Fruit fly (Drosophila melanogaster): Measurements from ENCODE around the gene CG5984.

CG5984 gene

DNA sequence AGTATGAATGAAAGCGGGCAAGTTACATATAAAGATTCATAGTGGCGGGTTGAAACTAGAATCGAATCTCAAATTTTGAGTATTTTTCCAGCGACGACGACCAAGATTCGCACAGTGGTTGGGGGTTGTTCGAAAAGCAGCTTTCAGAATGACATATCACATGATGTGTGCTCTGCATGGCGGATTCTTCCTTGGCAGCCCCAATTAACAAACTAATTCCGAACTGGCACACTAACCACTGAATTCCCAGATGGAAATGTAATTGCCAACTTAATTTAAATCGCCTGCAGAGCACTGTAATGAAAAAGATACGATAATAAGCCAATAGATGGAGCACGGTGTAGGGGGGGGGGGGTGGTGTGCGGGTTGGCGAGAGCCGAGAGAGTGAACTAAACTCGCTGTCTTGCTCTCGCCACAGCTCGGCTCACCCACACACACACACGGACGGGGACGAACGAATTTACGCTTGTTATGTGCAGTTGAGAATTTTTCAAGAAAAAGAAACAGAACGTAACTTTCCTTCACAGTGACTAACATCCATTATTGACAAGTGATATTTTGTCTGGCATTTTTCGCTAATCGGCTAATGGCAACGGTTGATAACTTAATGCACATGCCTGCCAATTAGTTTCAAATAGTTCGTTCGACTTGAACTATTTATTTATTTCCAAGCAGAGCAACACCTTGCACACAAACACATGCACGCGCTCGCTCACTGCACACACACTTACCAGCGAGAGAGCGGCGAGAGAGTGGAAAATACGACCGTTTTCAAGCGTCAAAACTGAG lies 33.4 kb upstream of the CG5984 start (continued):
- TF ChIP-seq CG4424 (GFP tag; optimal IDR thresholded peaks at IDR 0.05) (peak; percentile 94), pan (optimal IDR thresholded peaks at IDR 0.05) (no peak), pan (GFP tag; optimal IDR thresholded peaks at IDR 0.05 in 1 of 2, IDR thresholded peaks at IDR 0.05 in 1 of 2) (peak in 1 of 2 experiments; percentile 98), Rfx (GFP tag; IDR thresholded peaks at IDR 0.05) (peak; percentile 98), chif (GFP tag; optimal IDR thresholded peaks at IDR 0.05) (peak; percentile 94), Nf-YA (GFP tag; IDR thresholded peaks at IDR 0.05) (peak; percentile 92), CG2129 (GFP tag; IDR thresholded peaks at IDR 0.05; ENCODE audit: partially characterized antibody) (no peak), Hr3 (GFP tag; optimal IDR thresholded peaks at IDR 0.05) (peak; percentile 89), mam (GFP tag; optimal IDR thresholded peaks at IDR 0.05) (peak; percentile 96), salm (tag; optimal IDR thresholded peaks at IDR 0.05) (peak; percentile 89), pho (GFP tag; optimal IDR thresholded peaks at IDR 0.05) (peak; percentile 94), Bgb (GFP tag; IDR thresholded peaks at IDR 0.05; ENCODE audit: partially characterized antibody) (peak; percentile 82), disco-r (GFP tag; optimal IDR thresholded peaks at IDR 0.05) (peak; percentile 89), CG31388 (GFP tag; optimal IDR thresholded peaks at IDR 0.05) (peak; percentile 80), ato (GFP tag; IDR thresholded peaks at IDR 0.05; ENCODE audit: partially characterized antibody) (0 out of 2 replicates have a peak, but pooled peaks have one; percentile 12), lilli (GFP tag; optimal IDR thresholded peaks at IDR 0.05) (peak; percentile 98), CG4328 (GFP tag; optimal IDR thresholded peaks at IDR 0.05) (peak; percentile 68), CG15269 (tag; optimal IDR thresholded peaks at IDR 0.05) (peak; percentile 97), CG17359 (tag; optimal IDR thresholded peaks at IDR 0.05) (peak; percentile 96), sr (GFP tag; IDR thresholded peaks at IDR 0.05) (peak; percentile 90), gsb (GFP tag; IDR thresholded peaks at IDR 0.05) (peak; percentile 95), twi (tag; optimal IDR thresholded peaks at IDR 0.05) (peak; percentile 67), az2 (GFP tag; optimal IDR thresholded peaks at IDR 0.05) (peak; percentile 94), trh (GFP tag; optimal IDR thresholded peaks at IDR 0.05) (peak; percentile 81), stwl (tag; optimal IDR thresholded peaks at IDR 0.05) (peak; percentile 39), CG42726 (GFP tag; IDR thresholded peaks at IDR 0.05; ENCODE audit: partially characterized antibody) (0 out of 2 replicates have a peak, but pooled peaks have one; percentile 23), CG18764 (GFP tag; optimal IDR thresholded peaks at IDR 0.05) (peak; percentile 91), CG30020 (tag; optimal IDR thresholded peaks at IDR 0.05) (peak; percentile 48), onecut (GFP tag; IDR thresholded peaks at IDR 0.05) (peak; percentile 93), Myb (GFP tag; optimal IDR thresholded peaks at IDR 0.05) (peak; percentile 89), HHEX (GFP tag; optimal IDR thresholded peaks at IDR 0.05) (peak; percentile 96), CG32767 (GFP tag; IDR thresholded peaks at IDR 0.05) (peak; percentile 97), cato (GFP tag; optimal IDR thresholded peaks at IDR 0.05; ENCODE audit: borderline replicate concordance) (peak; percentile 81), lbe (GFP tag; optimal IDR thresholded peaks at IDR 0.05) (peak; percentile 89), sc (optimal IDR thresholded peaks at IDR 0.05) (no peak), sc (GFP tag; optimal IDR thresholded peaks at IDR 0.05) (peak; percentile 90), ap (GFP tag; IDR thresholded peaks at IDR 0.05) (peak; percentile 94), CG6765 (GFP tag; optimal IDR thresholded peaks at IDR 0.05) (peak; percentile 90), CG11398 (GFP tag; optimal IDR thresholded peaks at IDR 0.05) (peak; percentile 92), caup (GFP tag; optimal IDR thresholded peaks at IDR 0.05; ENCODE audit: severe bottlenecking) (peak; percentile 97), ara (GFP tag; IDR thresholded peaks at IDR 0.05) (peak; percentile 96), CG18476 (GFP tag; optimal IDR thresholded peaks at IDR 0.05) (peak; percentile 83), CG17385 (GFP tag; optimal IDR thresholded peaks at IDR 0.05) (peak; percentile 91), Scr (GFP tag; IDR thresholded peaks at IDR 0.05; ENCODE audit: partially characterized antibody) (peak; percentile 13), CG16815 (GFP tag; optimal IDR thresholded peaks at IDR 0.05) (peak; percentile 97), CG5245 (GFP tag; optimal IDR thresholded peaks at IDR 0.05) (peak; percentile 92), Deaf1 (tag; optimal IDR thresholded peaks at IDR 0.05) (peak; percentile 89), CG6272 (GFP tag; IDR thresholded peaks at IDR 0.05) (peak; percentile 92), CG34422 (GFP tag; IDR thresholded peaks at IDR 0.05) (peak; percentile 98)
